Worm (Caenorhabditis elegans) whole organism, L4/young adult: ENCODE results near the gene cri-3.

Experiments
- W03F9.2 ChIP-seq: fragments of 150-350 bp; optimal IDR thresholded peaks from 2 replicates; lab custom pipeline; 2014; ENCODE audit warnings: missing biosample characterization, missing genetic modification characterization
- dao-5 ChIP-seq: sonication (generic microtip); optimal IDR thresholded peaks from 2 replicates; lab custom pipeline; 2016; ENCODE audit warnings: missing genotype, missing genetic modification characterization, moderate library complexity, missing compliant biosample characterization
- him-1 ChIP-seq: sonication (generic microtip); optimal IDR thresholded peaks from 2 replicates; lab custom pipeline; 2016; ENCODE audit warnings: missing genotype, missing genetic modification reagents, missing genetic modification characterization, missing compliant biosample characterization

DNA sequence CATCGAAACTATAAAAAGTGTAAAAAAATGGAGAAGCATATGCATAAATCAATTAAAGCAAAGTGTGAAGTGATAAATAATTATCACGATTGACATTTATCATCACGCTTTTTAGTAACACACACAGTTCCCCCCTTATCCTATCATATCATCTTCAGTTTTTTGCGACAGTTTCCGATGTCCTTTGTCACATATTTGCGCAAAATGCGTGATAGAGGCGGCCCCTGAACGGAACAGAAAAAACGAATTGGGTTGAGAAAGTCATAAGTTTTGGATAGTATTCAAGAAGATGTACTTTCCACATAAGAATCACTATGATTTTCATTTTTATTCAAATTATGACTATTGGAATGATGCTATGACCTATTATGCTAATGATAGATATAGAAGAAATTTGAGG is 47.1 kb upstream of the cri-3 start:
- TF ChIP-seq him-1 (no peak), W03F9.2 (tag; lab: Kevin White, UChicago) (no peak), dao-5 (tag; lab: Kevin White, UChicago) (no peak)
